Worm (Caenorhabditis elegans) whole organism, L3 larva: ENCODE measurements around the gene dkf-2.

Source experiments
- R02D3.7 ChIP-seq: fragments of 150-350 bp; optimal IDR thresholded peaks from 2 replicates; lab custom pipeline; 2014; ENCODE audit warnings: missing biosample characterization, missing genetic modification characterization
- ZK546.5 ChIP-seq: sonication (generic microtip); optimal IDR thresholded peaks from 2 replicates; lab custom pipeline; 2017; ENCODE audit warnings: missing biosample characterization, missing genetic modification characterization
- aly-2 ChIP-seq: fragments of 150-350 bp; optimal IDR thresholded peaks from 2 replicates; lab custom pipeline; 2014; ENCODE audit warnings: missing biosample characterization, missing genetic modification characterization
- ama-1 ChIP-seq: fragments of 150-350 bp; optimal IDR thresholded peaks from 2 replicates; lab custom pipeline; 2018
- ceh-28 ChIP-seq: fragments of 150-350 bp; optimal IDR thresholded peaks from 2 replicates; lab custom pipeline; 2014; ENCODE audit warnings: missing biosample characterization, missing genetic modification reagents, missing genetic modification characterization
- elt-1 ChIP-seq: fragments of 150-350 bp; optimal IDR thresholded peaks from 2 replicates; lab custom pipeline; 2014; ENCODE audit warnings: missing biosample characterization, missing genetic modification characterization
- elt-2 ChIP-seq: sonication (generic microtip); optimal IDR thresholded peaks from 2 replicates; lab custom pipeline; 2016; ENCODE audit warnings: missing genetic modification reagents, mild to moderate bottlenecking, missing genetic modification characterization, missing compliant biosample characterization
- elt-3 ChIP-seq, 3 experiments: fragments of 150-350 bp in 1 of 3; sonication (generic microtip) in 2 of 3; optimal IDR thresholded peaks; 2 replicates in 2 of 3; 4 replicates in 1 of 3; lab custom pipeline; 2014 to 2017; ENCODE audit warnings: missing biosample characterization in 3 of 3, missing genetic modification characterization in 3 of 3
- eor-1 ChIP-seq, 2 experiments: fragments of 150-350 bp; optimal IDR thresholded peaks; 2 replicates each; lab custom pipeline; 2014 to 2018; ENCODE audit warnings: missing biosample characterization in 2 of 2, missing genetic modification characterization in 2 of 2
- fkh-10 ChIP-seq: sonication (generic microtip); optimal IDR thresholded peaks from 2 replicates; lab custom pipeline; 2017; ENCODE audit warnings: missing biosample characterization, missing genetic modification reagents, missing genetic modification characterization
- hmg-11 ChIP-seq: sonication (generic microtip); optimal IDR thresholded peaks from 2 replicates; lab custom pipeline; 2016; ENCODE audit warnings: missing genetic modification characterization, missing compliant biosample characterization
- jun-1 ChIP-seq: fragments of 150-350 bp; optimal IDR thresholded peaks from 2 replicates; lab custom pipeline; 2014; ENCODE audit warnings: missing biosample characterization, missing genetic modification reagents, missing genetic modification characterization
- lin-15B ChIP-seq: fragments of 150-350 bp; optimal IDR thresholded peaks from 2 replicates; lab custom pipeline; 2014; ENCODE audit warnings: missing biosample characterization, missing genetic modification characterization
- lin-39 ChIP-seq: fragments of 150-350 bp; optimal IDR thresholded peaks from 2 replicates; lab custom pipeline; 2018; ENCODE audit warnings: missing biosample characterization, missing genetic modification reagents, missing genetic modification characterization
- lsy-12 ChIP-seq: sonication (generic microtip); optimal IDR thresholded peaks from 2 replicates; lab custom pipeline; 2016; ENCODE audit warnings: mild to moderate bottlenecking, missing genetic modification characterization, missing compliant biosample characterization
- nfya-1 ChIP-seq: sonication (generic microtip); optimal IDR thresholded peaks from 2 replicates; lab custom pipeline; 2017; ENCODE audit warnings: missing genetic modification characterization, mild to moderate bottlenecking, missing compliant biosample characterization, antibody characterized with exemption, moderate library complexity; ENCODE audit not compliant: insufficient read depth
- nhr-11 ChIP-seq: fragments of 150-350 bp; optimal IDR thresholded peaks from 2 replicates; lab custom pipeline; 2014; ENCODE audit warnings: missing biosample characterization, missing genetic modification characterization
- nhr-23 ChIP-seq: fragments of 150-350 bp; optimal IDR thresholded peaks from 2 replicates; lab custom pipeline; 2014; ENCODE audit warnings: missing biosample characterization, missing genetic modification reagents, missing genetic modification characterization
- nhr-237 ChIP-seq: fragments of 150-350 bp; optimal IDR thresholded peaks from 2 replicates; lab custom pipeline; 2014; ENCODE audit warnings: missing biosample characterization, missing genetic modification characterization
- nhr-25 ChIP-seq: sonication (generic microtip); optimal IDR thresholded peaks from 2 replicates; lab custom pipeline; 2017; ENCODE audit warnings: missing biosample characterization, missing genetic modification characterization
- nhr-28 ChIP-seq: fragments of 150-350 bp; optimal IDR thresholded peaks from 2 replicates; lab custom pipeline; 2014; ENCODE audit warnings: missing biosample characterization, missing genetic modification characterization
- nhr-77 ChIP-seq: fragments of 150-350 bp; optimal IDR thresholded peaks from 2 replicates; lab custom pipeline; 2014; ENCODE audit warnings: missing biosample characterization, missing genetic modification characterization
- pha-4 ChIP-seq: fragments of 150-350 bp; optimal IDR thresholded peaks from 2 replicates; lab custom pipeline; 2014; ENCODE audit warnings: missing biosample characterization, missing genetic modification reagents, missing genetic modification characterization
- pqm-1 ChIP-seq: fragments of 150-350 bp; optimal IDR thresholded peaks from 2 replicates; lab custom pipeline; 2017; ENCODE audit warnings: missing biosample characterization, missing genetic modification characterization, inconsistent platforms
- sea-2 ChIP-seq: fragments of 150-350 bp; sonication (generic microtip); optimal IDR thresholded peaks from 4 replicates; lab custom pipeline; 2014; ENCODE audit warnings: missing biosample characterization, missing genetic modification reagents, missing genetic modification characterization
- snpc-4 ChIP-seq: fragments of 150-350 bp; optimal IDR thresholded peaks from 2 replicates; lab custom pipeline; 2014; ENCODE audit warnings: missing biosample characterization, missing genetic modification characterization
- unc-39 ChIP-seq: sonication (generic microtip); optimal IDR thresholded peaks from 4 replicates; lab custom pipeline; 2017; ENCODE audit warnings: missing biosample characterization, missing genetic modification characterization
- zag-1 ChIP-seq: fragments of 150-350 bp; optimal IDR thresholded peaks from 2 replicates; lab custom pipeline; 2014; ENCODE audit warnings: missing biosample characterization, missing genetic modification characterization
- ztf-11 ChIP-seq: fragments of 150-350 bp; optimal IDR thresholded peaks from 2 replicates; lab custom pipeline; 2014; ENCODE audit warnings: missing biosample characterization, missing genetic modification characterization
- ztf-4 ChIP-seq: fragments of 150-350 bp; optimal IDR thresholded peaks from 2 replicates; lab custom pipeline; 2014; ENCODE audit warnings: missing biosample characterization, missing genetic modification characterization

Gene dkf-2

ce11 chrV:16794828-16795354 is 47.5 kb downstream of the dkf-2 start, which contains the start of the genes ctps-1 and pus-1:
Gene ctps-1 (plus strand): TSS chrV:16794878.
Gene pus-1 (minus strand): TSS chrV:16794952.
- no peak for TF ChIP-seq unc-39 (tag; lab: Kevin White, UChicago)
- peak; percentile 15 for TF ChIP-seq lsy-12
- no peak for TF ChIP-seq elt-3 (tag; optimal IDR thresholded peaks at IDR 0.05; lab: Kevin White, UChicago)
- no peak for TF ChIP-seq pqm-1 (tag; lab: Kevin White, UChicago)
- TF ChIP-seq fkh-10 (GFP tag; lab: Kevin White, UChicago) = peak; percentile 47
- TF ChIP-seq snpc-4 (tag; lab: Kevin White, UChicago) = peak; percentile 92
- TF ChIP-seq eor-1 (tag; optimal IDR thresholded peaks at IDR 0.05; lab: Kevin White, UChicago) = no peak
- peak; percentile 37 for TF ChIP-seq nhr-25 (tag; lab: Kevin White, UChicago)
- TF ChIP-seq elt-2 = peak; percentile 28
- TF ChIP-seq ztf-11 (tag; lab: Kevin White, UChicago) = no peak
- no peak for TF ChIP-seq sea-2 (GFP tag; lab: Kevin White, UChicago)
- TF ChIP-seq R02D3.7 (tag; lab: Kevin White, UChicago) = peak; percentile 2
- TF ChIP-seq jun-1 (tag; lab: Kevin White, UChicago) = peak; percentile 30
- peak; percentile 78 for TF ChIP-seq nhr-23
- TF ChIP-seq lin-15B = peak; percentile 54
- peak; percentile 80 for TF ChIP-seq pha-4 (tag; lab: Kevin White, UChicago)
- TF ChIP-seq lin-39 (tag; lab: Kevin White, UChicago) = no peak
- peak; percentile 48 for TF ChIP-seq hmg-11 (tag; lab: Kevin White, UChicago)
- TF ChIP-seq nfya-1 (tag; lab: Kevin White, UChicago) = peak; percentile 87
- TF ChIP-seq ama-1 (lab: Kevin White, UChicago) = peak; percentile 30
- no peak for TF ChIP-seq ztf-4 (tag; lab: Kevin White, UChicago)
- no peak for TF ChIP-seq nhr-237 (tag; lab: Kevin White, UChicago)

DNA sequence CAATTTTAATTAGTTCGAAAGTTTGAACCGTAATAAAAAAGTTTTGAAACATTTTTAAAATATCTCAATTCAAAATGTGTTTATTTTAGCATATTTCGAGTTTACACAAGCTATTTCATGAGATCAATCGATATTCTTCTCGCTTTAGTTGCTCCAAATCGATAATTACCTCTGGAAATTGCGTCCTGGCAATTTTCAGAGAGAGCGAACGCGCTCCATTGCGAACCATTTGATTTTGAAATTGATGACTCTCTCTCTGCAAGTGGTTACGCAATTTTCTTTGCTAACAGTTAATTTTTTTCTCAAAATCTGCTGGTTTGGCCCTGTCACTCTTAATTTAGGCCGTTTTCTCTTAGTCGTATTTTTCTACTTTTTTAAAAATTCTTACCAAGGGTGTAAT is 53.1 kb downstream of the dkf-2 start:
- TF ChIP-seq lin-39 (tag; lab: Kevin White, UChicago) (peak; percentile 50), ceh-28 (tag; lab: Kevin White, UChicago) (peak; percentile 16), aly-2 (tag; lab: Kevin White, UChicago) (no peak), ama-1 (lab: Kevin White, UChicago) (no peak)

DNA sequence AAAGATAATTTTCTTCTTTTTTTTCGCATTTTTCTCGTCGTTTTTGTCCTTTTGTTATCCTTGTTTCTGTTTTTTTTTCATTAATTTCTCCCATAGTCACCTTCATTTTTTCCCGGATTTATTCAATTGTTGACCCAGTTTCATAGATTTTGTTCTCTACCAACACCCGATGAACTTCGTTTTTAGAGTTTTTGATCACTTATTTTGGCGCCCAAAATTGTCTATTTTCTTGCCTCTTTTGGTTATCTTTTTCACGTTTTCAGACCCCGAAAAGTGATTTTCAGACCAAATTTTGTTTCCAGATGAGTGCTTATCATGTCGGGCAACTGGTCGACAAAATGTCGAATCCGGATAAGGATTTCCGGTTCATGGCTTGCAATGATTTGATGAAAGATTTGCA is 55.1 kb downstream of the dkf-2 start, which contains the start of gene cand-1:
Gene cand-1, plus strand, starts transcription at position 301 of the 400 bp plus-strand sequence.
- TF ChIP-seq nhr-237 (tag; lab: Kevin White, UChicago) = no peak
- TF ChIP-seq ceh-28 (tag; lab: Kevin White, UChicago) = no peak
- TF ChIP-seq, all 47 proteins: peak for 0

ce11 chrV:16804795-16805194 is 57.4 kb downstream of the dkf-2 start:
- TF ChIP-seq ztf-11 (tag; lab: Kevin White, UChicago) (no peak), zag-1 (no peak), nfya-1 (tag; lab: Kevin White, UChicago) (peak; percentile 54), jun-1 (tag; lab: Kevin White, UChicago) (no peak)

ce11 chrV:16808168-16808567 is 60.7 kb downstream of the dkf-2 start:
- TF ChIP-seq nhr-77 (tag; lab: Kevin White, UChicago) = no peak
- TF ChIP-seq elt-1 = no peak
- no peak for TF ChIP-seq nhr-28 (tag; lab: Kevin White, UChicago)
- TF ChIP-seq nhr-11 = no peak
- no peak for TF ChIP-seq ama-1 (lab: Kevin White, UChicago)
- peak; percentile 98 for TF ChIP-seq nfya-1 (tag; lab: Kevin White, UChicago)

- TF ChIP-seq ZK546.5 (tag; lab: Kevin White, UChicago) (no peak), nfya-1 (tag; lab: Kevin White, UChicago) (peak; percentile 91), nhr-77 (tag; lab: Kevin White, UChicago) (no peak)
These were observed 64.4 kb downstream of the dkf-2 start for ce11 chrV:16811841-16812240.
